In the genomic region with DNA sequence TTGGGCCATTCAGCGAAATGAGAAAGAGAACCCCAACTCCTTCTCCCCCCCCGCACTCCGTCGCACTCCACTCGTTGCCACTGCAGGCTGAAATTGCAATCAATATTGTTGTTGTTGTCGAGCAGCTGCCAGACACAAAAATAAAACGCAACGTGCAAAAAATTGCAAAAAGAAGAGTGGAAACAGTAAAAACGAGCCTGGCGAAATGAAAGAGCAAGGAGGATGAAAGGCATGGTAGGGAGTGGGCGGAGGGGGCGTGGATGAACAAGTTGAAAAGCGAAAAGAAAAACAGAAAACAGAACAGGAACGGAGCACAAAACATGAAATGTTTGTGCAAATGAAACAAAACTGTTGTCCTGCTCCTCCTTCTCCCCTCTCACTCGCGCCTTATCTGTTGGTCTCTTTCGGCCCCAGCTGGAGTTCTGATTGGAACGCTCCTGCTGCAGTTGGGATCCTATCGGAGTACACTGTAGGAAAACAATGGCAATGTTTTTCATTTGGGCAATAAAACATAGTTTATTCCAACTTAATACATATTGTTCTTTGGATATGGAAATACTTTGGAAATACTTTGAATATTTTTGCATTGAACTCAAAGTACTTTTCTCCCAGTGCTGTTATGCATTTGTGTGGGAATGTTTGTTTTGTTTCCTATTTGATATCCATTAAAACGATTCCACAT, we compare ENCODE assay signal across 3 fruit fly cellular contexts.
A peak's percentile ranks its signal among the peaks of the same experiment; 100 is the strongest.
TF ChIP-seq lines count a peak whose summit lies in the region.

No protein-coding gene starts in this region.

TF ChIP-seq in whole organism, embryonic, 481 proteins besides CTCF, POLR2A, EP300 and RAD21 (continued from another document and continues in another):
- no peak for TF ChIP-seq vfl (GFP tag; optimal IDR thresholded peaks at IDR 0.05; lab: Kevin White, UChicago)
- no peak for TF ChIP-seq CG18262 (tag; optimal IDR thresholded peaks at IDR 0.05; lab: Kevin White, UChicago)
- no peak for TF ChIP-seq Camta (GFP tag; optimal IDR thresholded peaks at IDR 0.05; lab: Kevin White, UChicago)
- peak; percentile 24; the same call in 1 of the 2 replicates for TF ChIP-seq dan (GFP tag; IDR thresholded peaks at IDR 0.05; lab: Robert Waterston, UW)
- TF ChIP-seq bowl (GFP tag; IDR thresholded peaks at IDR 0.05; lab: Robert Waterston, UW) = no peak
- TF ChIP-seq zen (tag; optimal IDR thresholded peaks at IDR 0.05; lab: Kevin White, UChicago) = peak; percentile 40
- no peak for TF ChIP-seq eyg (GFP tag; optimal IDR thresholded peaks at IDR 0.05; lab: Kevin White, UChicago)
- no peak for TF ChIP-seq CG4730 (GFP tag; IDR thresholded peaks at IDR 0.05; lab: Robert Waterston, UW)
- TF ChIP-seq bab2 (GFP tag; optimal IDR thresholded peaks at IDR 0.05; lab: Kevin White, UChicago) = no peak
- no peak for TF ChIP-seq CG1832 (GFP tag; optimal IDR thresholded peaks at IDR 0.05; lab: Kevin White, UChicago)
- no peak for TF ChIP-seq sr (GFP tag; IDR thresholded peaks at IDR 0.05; lab: Robert Waterston, UW)
- TF ChIP-seq CG10654 (GFP tag; optimal IDR thresholded peaks at IDR 0.05; lab: Kevin White, UChicago) = no peak
- no peak for TF ChIP-seq CG6791 (GFP tag; IDR thresholded peaks at IDR 0.05; lab: Robert Waterston, UW; ENCODE audit: partially characterized antibody)
- TF ChIP-seq slbo (GFP tag; IDR thresholded peaks at IDR 0.05; lab: Robert Waterston, UW) = no peak
- TF ChIP-seq prd (optimal IDR thresholded peaks at IDR 0.05; lab: Kevin White, UChicago) = no peak
- TF ChIP-seq prd (GFP tag; IDR thresholded peaks at IDR 0.05; lab: Robert Waterston, UW) = peak; percentile 67; the same call in 2 of the 3 replicates
- no peak for TF ChIP-seq stc (GFP tag; IDR thresholded peaks at IDR 0.05; lab: Robert Waterston, UW)
- TF ChIP-seq CG10462 (GFP tag; optimal IDR thresholded peaks at IDR 0.05; lab: Kevin White, UChicago) = no peak
- no peak for TF ChIP-seq CG11504 (tag; optimal IDR thresholded peaks at IDR 0.05; lab: Kevin White, UChicago)
- no peak for TF ChIP-seq kah (GFP tag; optimal IDR thresholded peaks at IDR 0.05; lab: Kevin White, UChicago)
- TF ChIP-seq kni (GFP tag; optimal IDR thresholded peaks at IDR 0.05; lab: Kevin White, UChicago) = no peak
- TF ChIP-seq CG7556 (GFP tag; optimal IDR thresholded peaks at IDR 0.05; lab: Kevin White, UChicago) = no peak
- TF ChIP-seq grn (GFP tag; optimal IDR thresholded peaks at IDR 0.05; lab: Kevin White, UChicago) = no peak
- TF ChIP-seq CrebB (tag; optimal IDR thresholded peaks at IDR 0.05; lab: Kevin White, UChicago) = no peak
- no peak for TF ChIP-seq Sox100B (GFP tag; optimal IDR thresholded peaks at IDR 0.05; lab: Kevin White, UChicago)
- no peak for TF ChIP-seq dimm (GFP tag; IDR thresholded peaks at IDR 0.05; lab: Robert Waterston, UW)
- no peak for TF ChIP-seq CG10147 (GFP tag; optimal IDR thresholded peaks at IDR 0.05; lab: Kevin White, UChicago)
- 0 out of 3 replicates have a peak, but pooled peaks have one; percentile 23 for TF ChIP-seq CG3726 (GFP tag; IDR thresholded peaks at IDR 0.05; lab: Robert Waterston, UW)
- peak in 1 of 2 experiments; percentile 62 for TF ChIP-seq bsh (GFP tag; optimal IDR thresholded peaks at IDR 0.05; lab: Kevin White, UChicago)
- TF ChIP-seq CG12104 (GFP tag; optimal IDR thresholded peaks at IDR 0.05; lab: Kevin White, UChicago) = no peak
- no peak for TF ChIP-seq TFAM (GFP tag; optimal IDR thresholded peaks at IDR 0.05; lab: Kevin White, UChicago)
- no peak for TF ChIP-seq HLH3B (GFP tag; IDR thresholded peaks at IDR 0.05; lab: Robert Waterston, UW)
- no peak for TF ChIP-seq ro (GFP tag; IDR thresholded peaks at IDR 0.05; lab: Robert Waterston, UW)
- no peak for TF ChIP-seq CG11247 (GFP tag; IDR thresholded peaks at IDR 0.05; lab: Robert Waterston, UW)
- TF ChIP-seq da (GFP tag; optimal IDR thresholded peaks at IDR 0.05; lab: Kevin White, UChicago) = no peak
- no peak for TF ChIP-seq twi (tag; optimal IDR thresholded peaks at IDR 0.05; lab: Kevin White, UChicago)
- TF ChIP-seq wor (GFP tag; IDR thresholded peaks at IDR 0.05; lab: Robert Waterston, UW) = no peak
- no peak for TF ChIP-seq CG14050 (GFP tag; IDR thresholded peaks at IDR 0.05; lab: Robert Waterston, UW)
- TF ChIP-seq Sry-β (GFP tag; optimal IDR thresholded peaks at IDR 0.05; lab: Kevin White, UChicago) = no peak
- TF ChIP-seq Ptx1 (GFP tag; IDR thresholded peaks at IDR 0.05; lab: Robert Waterston, UW) = no peak
- TF ChIP-seq Hand (GFP tag; optimal IDR thresholded peaks at IDR 0.05; lab: Kevin White, UChicago) = no peak
- no peak for TF ChIP-seq D19B (GFP tag; optimal IDR thresholded peaks at IDR 0.05; lab: Kevin White, UChicago)

TF ChIP-seq in whole organism, prepupa, 60 proteins besides CTCF, POLR2A, EP300 and RAD21 (continued from another document):
- peak; percentile 86 for TF ChIP-seq CG32006 (GFP tag; optimal IDR thresholded peaks at IDR 0.05; lab: Kevin White, UChicago)
- TF ChIP-seq Lpt (GFP tag; optimal IDR thresholded peaks at IDR 0.05; lab: Kevin White, UChicago) = peak; percentile 64
- TF ChIP-seq Sox14 (GFP tag; optimal IDR thresholded peaks at IDR 0.05; lab: Kevin White, UChicago) = peak; percentile 92
- TF ChIP-seq net (GFP tag; optimal IDR thresholded peaks at IDR 0.05; lab: Kevin White, UChicago) = peak; percentile 65
- peak; percentile 40 for TF ChIP-seq CG6276 (GFP tag; optimal IDR thresholded peaks at IDR 0.05; lab: Kevin White, UChicago)
- peak; percentile 42; the same call in 1 of the 2 replicates for TF ChIP-seq Gug (GFP tag; IDR thresholded peaks at IDR 0.05; lab: Robert Waterston, UW)
- peak; percentile 92 for TF ChIP-seq OdsH (GFP tag; optimal IDR thresholded peaks at IDR 0.05; lab: Kevin White, UChicago)
- TF ChIP-seq svp (GFP tag; lab: Kevin White, UChicago) = peak; percentile 94
- peak; percentile 85 for TF ChIP-seq Eip75B (GFP tag; optimal IDR thresholded peaks at IDR 0.05; lab: Kevin White, UChicago)
- TF ChIP-seq pdm3 (GFP tag; optimal IDR thresholded peaks at IDR 0.05; lab: Kevin White, UChicago) = peak; percentile 86
- TF ChIP-seq CG9139 (GFP tag; optimal IDR thresholded peaks at IDR 0.05; lab: Kevin White, UChicago) = peak; percentile 94
- peak; percentile 91 for TF ChIP-seq lz (GFP tag; optimal IDR thresholded peaks at IDR 0.05; lab: Kevin White, UChicago)
- TF ChIP-seq CG34406 (GFP tag; optimal IDR thresholded peaks at IDR 0.05; lab: Kevin White, UChicago) = peak; percentile 77
- peak; percentile 84 for TF ChIP-seq dsx (GFP tag; optimal IDR thresholded peaks at IDR 0.05; lab: Kevin White, UChicago; ENCODE audit: poor library complexity, severe bottlenecking)
- TF ChIP-seq CG8119 (GFP tag; IDR thresholded peaks at IDR 0.05; lab: Robert Waterston, UW) = peak; percentile 79
- peak; percentile 93 for TF ChIP-seq CG6808 (GFP tag; optimal IDR thresholded peaks at IDR 0.05; lab: Kevin White, UChicago)
- peak; percentile 78 for TF ChIP-seq Hr4 (GFP tag; optimal IDR thresholded peaks at IDR 0.05; lab: Kevin White, UChicago)
- peak; percentile 91 for TF ChIP-seq Smox (GFP tag; optimal IDR thresholded peaks at IDR 0.05; lab: Kevin White, UChicago)
- peak; percentile 65 for TF ChIP-seq fd85E (GFP tag; optimal IDR thresholded peaks at IDR 0.05; lab: Kevin White, UChicago)
- TF ChIP-seq Ets96B (tag; optimal IDR thresholded peaks at IDR 0.05; lab: Kevin White, UChicago) = peak; percentile 86
- peak; percentile 78 for TF ChIP-seq vri (GFP tag; optimal IDR thresholded peaks at IDR 0.05; lab: Kevin White, UChicago)
- TF ChIP-seq acj6 (GFP tag; optimal IDR thresholded peaks at IDR 0.05; lab: Kevin White, UChicago) = peak; percentile 92
- TF ChIP-seq CG31627 (GFP tag; optimal IDR thresholded peaks at IDR 0.05; lab: Kevin White, UChicago) = peak; percentile 92
- peak; percentile 79 for TF ChIP-seq eg (GFP tag; IDR thresholded peaks at IDR 0.05; lab: Robert Waterston, UW)
- TF ChIP-seq fkh (GFP tag; optimal IDR thresholded peaks at IDR 0.05; lab: Kevin White, UChicago) = no peak
- peak; percentile 87 for TF ChIP-seq CG11762 (GFP tag; optimal IDR thresholded peaks at IDR 0.05; lab: Kevin White, UChicago; ENCODE audit: insufficient read depth)
- peak; percentile 88 for TF ChIP-seq CG10631 (GFP tag; optimal IDR thresholded peaks at IDR 0.05; lab: Kevin White, UChicago)
- TF ChIP-seq CG6163 (GFP tag; IDR thresholded peaks at IDR 0.05; lab: Robert Waterston, UW) = peak; percentile 81
- peak; percentile 85 for TF ChIP-seq Sox15 (GFP tag; optimal IDR thresholded peaks at IDR 0.05; lab: Kevin White, UChicago)
- peak; percentile 86 for TF ChIP-seq CG10669 (GFP tag; optimal IDR thresholded peaks at IDR 0.05; lab: Kevin White, UChicago)
- TF ChIP-seq Hr39 (GFP tag; optimal IDR thresholded peaks at IDR 0.05; lab: Kevin White, UChicago) = peak; percentile 95
- peak; percentile 11 for TF ChIP-seq Eip93F (GFP tag; optimal IDR thresholded peaks at IDR 0.05; lab: Kevin White, UChicago)
- TF ChIP-seq esn (GFP tag; optimal IDR thresholded peaks at IDR 0.05; lab: Kevin White, UChicago) = peak; percentile 93
- peak; percentile 73 for TF ChIP-seq CG1621 (tag; optimal IDR thresholded peaks at IDR 0.05; lab: Kevin White, UChicago)
- peak; percentile 73 for TF ChIP-seq CG4318 (GFP tag; optimal IDR thresholded peaks at IDR 0.05; lab: Kevin White, UChicago)
- peak; percentile 93 for TF ChIP-seq Met (GFP tag; optimal IDR thresholded peaks at IDR 0.05; lab: Kevin White, UChicago)
- TF ChIP-seq achi (GFP tag; optimal IDR thresholded peaks at IDR 0.05; lab: Kevin White, UChicago) = peak; percentile 88
- peak; percentile 2 for TF ChIP-seq CG16779 (tag; optimal IDR thresholded peaks at IDR 0.05; lab: Kevin White, UChicago)
- peak; percentile 16 for TF ChIP-seq dac (GFP tag; optimal IDR thresholded peaks at IDR 0.05; lab: Kevin White, UChicago)

TF ChIP-seq in whole organism, wandering third instar larva, 38 proteins besides CTCF, POLR2A, EP300 and RAD21 (continued from another document):
- TF ChIP-seq Mio (GFP tag; optimal IDR thresholded peaks at IDR 0.05; lab: Kevin White, UChicago) = peak; percentile 11
- peak; percentile 7 for TF ChIP-seq CG32264 (GFP tag; optimal IDR thresholded peaks at IDR 0.05; lab: Kevin White, UChicago)
- no peak for TF ChIP-seq N (GFP tag; optimal IDR thresholded peaks at IDR 0.05; lab: Kevin White, UChicago)
- peak; percentile 85 for TF ChIP-seq ey (GFP tag; optimal IDR thresholded peaks at IDR 0.05; lab: Kevin White, UChicago)
- TF ChIP-seq rgr (GFP tag; optimal IDR thresholded peaks at IDR 0.05; lab: Kevin White, UChicago) = peak; percentile 88
- TF ChIP-seq Vsx2 (GFP tag; optimal IDR thresholded peaks at IDR 0.05; lab: Kevin White, UChicago; ENCODE audit: partially characterized antibody) = peak; percentile 80
- TF ChIP-seq Dif (GFP tag; optimal IDR thresholded peaks at IDR 0.05; lab: Kevin White, UChicago; ENCODE audit: partially characterized antibody) = peak; percentile 51
- no peak for TF ChIP-seq Myc (optimal IDR thresholded peaks at IDR 0.05; lab: Kevin White, UChicago)
- TF ChIP-seq dmrt93B (GFP tag; optimal IDR thresholded peaks at IDR 0.05; lab: Kevin White, UChicago) = peak; percentile 66
- no peak for TF ChIP-seq Hr83 (GFP tag; optimal IDR thresholded peaks at IDR 0.05; lab: Kevin White, UChicago; ENCODE audit: poor library complexity, severe bottlenecking)
- TF ChIP-seq lola (GFP tag; optimal IDR thresholded peaks at IDR 0.05; lab: Kevin White, UChicago) = no peak
- no peak for TF ChIP-seq CG9705 (GFP tag; optimal IDR thresholded peaks at IDR 0.05; lab: Kevin White, UChicago)
